Worm (Caenorhabditis elegans): ENCODE results near the gene tofu-7.

Gene tofu-7

DNA sequence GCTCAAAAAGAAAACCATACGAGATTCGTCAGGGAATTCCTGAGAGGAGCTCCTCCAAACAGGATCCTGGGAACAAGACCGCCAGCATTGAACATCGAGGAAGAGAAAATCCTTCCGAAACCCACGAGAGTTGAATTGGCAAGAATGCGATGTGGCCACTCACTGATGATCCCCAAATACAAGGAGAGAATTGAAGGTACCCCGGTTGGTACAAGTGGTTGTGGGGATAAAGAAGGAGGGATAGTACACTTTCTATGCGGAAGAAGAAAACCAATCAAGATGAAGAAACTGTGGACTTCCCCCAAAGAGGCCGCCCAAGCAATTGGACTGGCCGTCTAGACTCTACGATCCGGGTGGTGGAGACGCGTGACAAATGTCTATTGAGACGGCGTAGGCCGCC is 21.8 kb downstream of the tofu-7 start:
- TF ChIP-seq Y5F2A.4 (GFP tag; optimal IDR thresholded peaks at IDR 0.05) (no peak), aha-1 (tag) (peak; percentile 93)

DNA sequence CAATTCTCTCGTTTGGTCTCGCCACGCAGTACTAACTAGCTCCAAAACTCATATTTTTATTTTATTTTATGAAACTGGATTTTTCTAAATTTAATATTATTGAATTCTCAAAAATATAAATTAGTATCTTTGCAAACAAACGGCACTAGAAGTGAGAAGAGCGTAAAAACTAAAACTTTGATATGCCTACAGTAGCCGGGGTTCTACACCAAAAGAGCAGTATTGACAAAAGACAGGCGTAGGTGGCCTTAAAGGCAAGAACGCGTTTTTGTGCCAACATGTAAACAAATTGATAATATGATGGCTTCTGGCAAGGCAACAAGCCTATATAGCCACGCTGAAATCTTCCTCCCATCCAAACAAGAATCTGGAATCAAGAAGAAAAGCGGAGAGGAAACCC is 22.2 kb downstream of the tofu-7 start, which contains the start of gene R01H2.1:
Gene R01H2.1 (plus strand): TSS at position 301 of the 400 bp plus-strand sequence.
- TF ChIP-seq ZK337.2 (GFP tag; IDR thresholded peaks at IDR 0.05): no peak
- TF ChIP-seq lsy-2 (tag; optimal IDR thresholded peaks at IDR 0.05): no peak
- TF ChIP-seq lin-39 (tag; optimal IDR thresholded peaks at IDR 0.05): no peak
- TF ChIP-seq nhr-42 (GFP tag; IDR thresholded peaks at IDR 0.05): no peak
- no peak for TF ChIP-seq dmd-6 (GFP tag; IDR thresholded peaks at IDR 0.05)
- TF ChIP-seq dmd-9 (GFP tag; IDR thresholded peaks at IDR 0.05): no peak
- TF ChIP-seq mes-2 (tag; optimal IDR thresholded peaks at IDR 0.05; ENCODE audit: poor library complexity, severe bottlenecking): no peak
- no peak for TF ChIP-seq nhr-77 (tag; optimal IDR thresholded peaks at IDR 0.05)
- TF ChIP-seq spr-1 (tag; optimal IDR thresholded peaks at IDR 0.05): no peak
- TF ChIP-seq unc-130 (GFP tag; optimal IDR thresholded peaks at IDR 0.05): no peak
- no peak for TF ChIP-seq egl-43 (GFP tag; IDR thresholded peaks at IDR 0.05)
- no peak for TF ChIP-seq tra-1 (GFP tag; IDR thresholded peaks at IDR 0.05)
- TF ChIP-seq D1046.2 (GFP tag; IDR thresholded peaks at IDR 0.05): no peak

DNA sequence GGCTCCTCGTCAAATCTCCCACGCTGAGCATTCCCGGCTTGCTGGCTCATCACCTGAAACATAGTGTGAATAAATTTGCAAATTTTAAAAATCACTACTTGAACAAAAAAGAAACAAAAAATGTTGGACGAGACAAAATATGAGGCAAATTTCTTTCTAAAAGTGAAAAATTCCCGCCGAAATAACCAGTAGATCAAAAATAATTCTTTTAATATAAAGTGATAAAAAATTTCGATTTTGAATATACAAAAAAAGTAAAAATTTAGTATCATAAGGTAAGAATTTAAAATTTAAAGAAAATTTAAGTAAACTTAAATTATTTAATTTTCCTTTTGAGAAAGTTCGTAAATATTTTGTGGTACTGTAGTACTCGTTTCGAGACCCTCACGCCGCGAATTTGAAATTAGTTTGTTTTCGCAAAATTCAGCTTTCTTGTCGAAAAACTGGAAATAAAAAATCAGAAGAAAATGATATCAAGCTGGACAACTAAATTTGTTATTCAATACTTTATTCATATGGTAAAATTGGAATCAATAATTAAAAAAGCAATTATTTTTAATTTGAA is 24.2 kb downstream of the tofu-7 start, which contains the start of gene egg-2:
Gene egg-2 (minus strand): TSS at position 53 of the 565 bp plus-strand sequence.
- TF ChIP-seq hlh-11 (tag; optimal IDR thresholded peaks at IDR 0.05): no peak

ce11 chrIII:7056241-7056640 is 28.6 kb downstream of the tofu-7 start, which contains the start of gene R01H2.2:
Gene R01H2.2 (plus strand): TSS chrIII:7056541.
- TF ChIP-seq skn-1 (tag; optimal IDR thresholded peaks at IDR 0.05) (no peak), cey-2 (tag; optimal IDR thresholded peaks at IDR 0.05; ENCODE audit: borderline replicate concordance, insufficient read depth) (no peak), zag-1 (tag; optimal IDR thresholded peaks at IDR 0.05) (no peak), R02D3.7 (tag; optimal IDR thresholded peaks at IDR 0.05) (no peak), spr-1 (tag; optimal IDR thresholded peaks at IDR 0.05) (no peak), ztf-11 (tag; optimal IDR thresholded peaks at IDR 0.05) (no peak), D1046.2 (GFP tag; IDR thresholded peaks at IDR 0.05) (no peak)

DNA sequence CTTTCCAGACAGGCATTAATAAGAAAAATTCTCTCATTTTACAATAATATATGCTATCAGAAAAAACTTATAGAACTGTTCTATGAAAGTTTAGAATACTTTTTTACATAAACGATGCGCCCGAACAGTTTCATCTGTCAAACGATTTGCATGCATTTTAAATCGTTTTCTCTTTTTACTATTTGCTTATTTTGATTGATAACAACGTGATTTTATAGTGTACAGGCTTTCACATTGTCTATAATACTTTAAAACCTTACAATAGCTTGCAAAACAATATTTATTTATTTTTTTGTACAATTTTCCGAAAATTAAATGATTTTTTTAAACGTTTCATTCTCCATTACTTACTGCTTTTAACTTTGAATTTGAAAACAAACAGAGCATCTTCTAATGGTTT is 39.2 kb downstream of the tofu-7 start, which contains the start of gene R01H2.7:
Gene R01H2.7 (minus strand): TSS at position 101 of the 400 bp plus-strand sequence.
- TF ChIP-seq Y48G9A.11 (GFP tag; IDR thresholded peaks at IDR 0.05) (no peak), F26F4.8 (GFP tag; conservative IDR thresholded peaks at IDR 0.05) (no peak), ZK337.2 (GFP tag; IDR thresholded peaks at IDR 0.05) (no peak), unc-39 (tag; optimal IDR thresholded peaks at IDR 0.05) (no peak), nhr-76 (tag; optimal IDR thresholded peaks at IDR 0.05) (no peak), mdl-1 (tag; optimal IDR thresholded peaks at IDR 0.05) (no peak), lin-1 (GFP tag; IDR thresholded peaks at IDR 0.05) (no peak), ces-1 (GFP tag; optimal IDR thresholded peaks at IDR 0.05) (no peak), mep-1 (tag; optimal IDR thresholded peaks at IDR 0.05) (no peak), nhr-102 (tag; optimal IDR thresholded peaks at IDR 0.05) (no peak), daf-19 (GFP tag; conservative IDR thresholded peaks at IDR 0.05) (no peak), lin-39 (tag; optimal IDR thresholded peaks at IDR 0.05) (no peak), saeg-2 (GFP tag; IDR thresholded peaks at IDR 0.05) (no peak), attf-4 (tag; optimal IDR thresholded peaks at IDR 0.05) (no peak), nhr-10 (tag; optimal IDR thresholded peaks at IDR 0.05) (no peak), Y75B8A.6 (GFP tag; IDR thresholded peaks at IDR 0.05) (no peak), lir-3 (tag; optimal IDR thresholded peaks at IDR 0.05) (no peak)

All from whole organism, L4 larva.